Worm (Caenorhabditis elegans): ENCODE results near the gene paqr-1.

DNA sequence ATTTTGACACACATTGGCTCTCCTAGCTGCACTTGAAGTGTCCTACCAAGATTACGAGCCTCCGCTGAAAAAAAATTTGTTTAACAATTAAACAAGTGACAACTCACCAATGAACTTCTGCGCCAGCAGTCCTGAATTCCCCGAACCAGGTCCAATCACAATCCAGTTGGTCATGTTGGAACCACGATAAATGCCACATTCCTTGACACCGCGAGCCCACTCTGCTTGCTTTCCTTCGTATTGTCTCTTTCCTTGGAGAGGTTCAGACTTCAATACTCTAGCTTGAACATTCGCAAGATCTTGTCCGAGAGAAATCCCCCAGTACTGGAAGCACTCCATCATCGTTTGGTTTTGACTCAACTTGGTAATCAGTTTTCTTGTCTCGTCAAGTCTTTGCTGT is 27.0 kb downstream of the paqr-1 start:
- no peak for TF ChIP-seq elt-1 (tag; optimal IDR thresholded peaks at IDR 0.05)
- TF ChIP-seq nhr-11 (tag; optimal IDR thresholded peaks at IDR 0.05): no peak

All from whole organism, L2 larva.